Worm (Caenorhabditis elegans) whole organism, dauer: Measurements from ENCODE around the gene srbc-25.

ENCODE experiments used
- unc-62 ChIP-seq: sonication (generic microtip); optimal IDR thresholded peaks from 2 replicates; lab custom pipeline; 2017; ENCODE audit warnings: missing biosample characterization, missing genetic modification reagents, missing genetic modification characterization

Gene srbc-25

ce11 chrV:17201847-17202246 lies 28.0 kb downstream of the srbc-25 start, which contains the start of gene Y68A4A.10:
TSS of gene Y68A4A.10 (plus strand) at chrV:17202147.
- no peak for TF ChIP-seq unc-62 (GFP tag; lab: Kevin White, UChicago)

ce11 chrV:17206469-17206868 lies 32.6 kb downstream of the srbc-25 start:
- no peak for TF ChIP-seq unc-62 (GFP tag; lab: Kevin White, UChicago)

ce11 chrV:17208045-17208444 lies 34.2 kb downstream of the srbc-25 start, which contains the start of gene Y68A4A.13:
TSS of gene Y68A4A.13 (minus strand) at chrV:17208145.
- TF ChIP-seq unc-62 (GFP tag; lab: Kevin White, UChicago), result no peak

- TF ChIP-seq unc-62 (GFP tag; lab: Kevin White, UChicago), result no peak
Observed at ce11 chrV:17211989-17212731, 38.3 kb downstream of the srbc-25 start, which contains the start of gene srh-236. TSS of gene srh-236 (minus strand) at chrV:17212039.

ce11 chrV:17212743-17213142 lies 38.9 kb downstream of the srbc-25 start, which contains the start of gene srh-113:
TSS of gene srh-113 (plus strand) at chrV:17213043.
- no peak for TF ChIP-seq unc-62 (GFP tag; lab: Kevin White, UChicago)

- TF ChIP-seq unc-62 (GFP tag; lab: Kevin White, UChicago), result no peak
Observed at ce11 chrV:17215602-17216001, 41.8 kb downstream of the srbc-25 start.

ce11 chrV:17217690-17218089 lies 43.9 kb downstream of the srbc-25 start, which contains the start of gene srbc-62:
TSS of gene srbc-62 (plus strand) at chrV:17217990.
- no peak for TF ChIP-seq unc-62 (GFP tag; lab: Kevin White, UChicago)

- no peak for TF ChIP-seq unc-62 (GFP tag; lab: Kevin White, UChicago)
Observed at ce11 chrV:17220345-17220744, 46.5 kb downstream of the srbc-25 start, which contains the start of gene srh-109. TSS of gene srh-109 (minus strand) at chrV:17220445.

ce11 chrV:17223305-17223704 lies 49.5 kb downstream of the srbc-25 start, which contains the start of gene srh-252:
TSS of gene srh-252 (minus strand) at chrV:17223405.
- TF ChIP-seq unc-62 (GFP tag; lab: Kevin White, UChicago), result no peak
